Worm (Caenorhabditis elegans): ENCODE data around the gene Y44A6D.1.

DNA sequence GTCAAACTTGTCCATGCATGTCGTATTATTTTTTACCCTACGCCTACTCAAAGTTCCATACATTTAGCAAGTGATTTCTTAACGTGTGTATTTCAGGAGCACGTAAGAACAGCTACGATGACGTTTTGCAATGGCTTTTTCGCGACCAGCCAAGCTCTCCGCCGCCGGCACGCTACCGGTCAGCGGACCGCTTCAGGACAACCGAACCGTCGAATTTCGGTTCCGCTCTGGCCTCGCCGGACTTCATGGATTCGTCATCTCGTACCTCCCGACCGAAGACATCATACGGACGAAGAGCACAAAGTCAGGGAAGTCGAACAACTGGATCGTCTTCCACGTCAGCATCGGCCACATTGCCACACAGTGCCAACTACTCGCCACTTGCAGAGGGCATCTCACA is 6.2 kb downstream of the Y44A6D.1 start:
- TF ChIP-seq flt-1 (GFP tag; IDR thresholded peaks at IDR 0.05) (no peak), klf-2 (GFP tag; conservative IDR thresholded peaks at IDR 0.05) (no peak), tab-1 (GFP tag; IDR thresholded peaks at IDR 0.05) (no peak), med-1 (GFP tag; optimal IDR thresholded peaks at IDR 0.05; ENCODE audit: insufficient read depth) (no peak), ref-1 (GFP tag; conservative IDR thresholded peaks at IDR 0.05) (no peak), ztf-29 (GFP tag; IDR thresholded peaks at IDR 0.05) (no peak)

Measured in whole organism, midembryonic.